Fruit fly (Drosophila melanogaster) whole organism, embryonic: ENCODE results near the gene SLC5A11.

Experiments
- Antp ChIP-seq: fragments of 200-800 bp; sonication (Bioruptor generic); optimal IDR thresholded peaks from 3 replicates; lab custom pipeline; 2016; ENCODE audit warnings: missing biosample characterization, missing genetic modification characterization
- Bdp1 ChIP-seq: fragments of 200-800 bp; sonication (Bioruptor generic); optimal IDR thresholded peaks from 3 replicates; lab custom pipeline; 2016; ENCODE audit warnings: missing biosample characterization, missing genetic modification characterization
- BtbVII ChIP-seq: fragments of 200-800 bp; sonication (Bioruptor generic); optimal IDR thresholded peaks from 3 replicates; lab custom pipeline; 2017; ENCODE audit warnings: missing biosample characterization, mild to moderate bottlenecking, missing genetic modification characterization
- C15 ChIP-seq: fragments of 200-800 bp; sonication (Bioruptor generic); IDR thresholded peaks from 3 replicates; pipeline ENCODE4 v1.3.6; 2022; ENCODE audit warnings: missing biosample characterization, missing genetic modification characterization
- CG12104 ChIP-seq: fragments of 200-800 bp; sonication (Bioruptor generic); optimal IDR thresholded peaks from 3 replicates; lab custom pipeline; 2016; ENCODE audit warnings: missing biosample characterization, missing genetic modification characterization
- CG12219 ChIP-seq: fragments of 200-800 bp; sonication (Bioruptor generic); optimal IDR thresholded peaks from 3 replicates; lab custom pipeline; 2018; ENCODE audit warnings: missing biosample characterization, mild to moderate bottlenecking, missing genetic modification characterization
- CG12236 ChIP-seq: fragments of 200-800 bp; sonication (Bioruptor generic); optimal IDR thresholded peaks from 2 replicates; lab custom pipeline; 2016; ENCODE audit warnings: missing biosample characterization, missing genetic modification characterization
- CG12391 ChIP-seq: fragments of 200-800 bp; sonication (Bioruptor generic); optimal IDR thresholded peaks from 3 replicates; lab custom pipeline; 2018; ENCODE audit warnings: missing biosample characterization, mild to moderate bottlenecking, missing genetic modification characterization, moderate library complexity
- CG13775 ChIP-seq: fragments of 200-800 bp; sonication (Bioruptor generic); optimal IDR thresholded peaks from 3 replicates; lab custom pipeline; 2017; ENCODE audit warnings: missing biosample characterization, mild to moderate bottlenecking, missing genetic modification characterization
- CG14441 ChIP-seq: fragments of 200-800 bp; sonication (Bioruptor generic); IDR thresholded peaks from 2 replicates; pipeline ENCODE4 v1.3.6; 2022; ENCODE audit warnings: missing biosample characterization, missing genetic modification characterization
- CG17612 ChIP-seq: fragments of 200-800 bp; sonication (Bioruptor generic); IDR thresholded peaks from 2 replicates; pipeline ENCODE4 v1.3.6; 2022; ENCODE audit warnings: missing biosample characterization, missing genetic modification characterization
- CG18262 ChIP-seq: fragments of 200-800 bp; optimal IDR thresholded peaks from 3 replicates; lab custom pipeline; 2019; ENCODE audit warnings: missing biosample characterization, mild to moderate bottlenecking, missing genetic modification characterization, moderate library complexity
- CG3065 ChIP-seq: fragments of 200-800 bp; sonication (Bioruptor generic); optimal IDR thresholded peaks from 2 replicates; lab custom pipeline; 2016; ENCODE audit warnings: missing biosample characterization, missing genetic modification characterization
- CG32767 ChIP-seq: fragments of 200-800 bp; sonication (Bioruptor generic); IDR thresholded peaks from 2 replicates; pipeline ENCODE4 v1.3.6; 2022; ENCODE audit warnings: missing biosample characterization, missing genetic modification characterization
- CG4282 ChIP-seq: fragments of 200-800 bp; sonication (Bioruptor generic); optimal IDR thresholded peaks from 2 replicates; lab custom pipeline; 2016; ENCODE audit warnings: missing biosample characterization, missing genetic modification characterization
- CG4360 ChIP-seq: fragments of 200-800 bp; sonication (Bioruptor generic); IDR thresholded peaks from 2 replicates; pipeline ENCODE4 v1.3.6; 2022; ENCODE audit warnings: missing biosample characterization, missing genetic modification characterization
- CG4730 ChIP-seq: fragments of 200-800 bp; sonication (Bioruptor generic); IDR thresholded peaks from 2 replicates; pipeline ENCODE4 v1.3.6; 2022; ENCODE audit warnings: missing biosample characterization, missing genetic modification characterization
- CG4820 ChIP-seq: fragments of 200-800 bp; sonication (Bioruptor generic); optimal IDR thresholded peaks from 3 replicates; lab custom pipeline; 2016; ENCODE audit warnings: missing biosample characterization, missing genetic modification characterization
- CG6765 ChIP-seq: fragments of 200-800 bp; sonication (Bioruptor generic); optimal IDR thresholded peaks from 3 replicates; lab custom pipeline; 2017; ENCODE audit warnings: missing biosample characterization, mild to moderate bottlenecking, missing genetic modification characterization
- E2f2 ChIP-seq: fragments of 200-800 bp; sonication (Bioruptor generic); IDR thresholded peaks from 2 replicates; pipeline ENCODE4 v1.3.6; 2022; ENCODE audit warnings: missing biosample characterization, missing genetic modification characterization
- H2.0 ChIP-seq: fragments of 200-800 bp; sonication (Bioruptor generic); IDR thresholded peaks from 2 replicates; pipeline ENCODE4 v1.3.6; 2022; ENCODE audit warnings: missing biosample characterization, missing genetic modification characterization
- Hmr ChIP-seq: fragments of 200-800 bp; sonication (Bioruptor generic); optimal IDR thresholded peaks from 3 replicates; lab custom pipeline; 2017; ENCODE audit warnings: mild to moderate bottlenecking, missing biosample characterization, missing genetic modification reagents, missing genetic modification characterization
- Hsf ChIP-seq: fragments of 200-800 bp; sonication (Bioruptor generic); optimal IDR thresholded peaks from 3 replicates; lab custom pipeline; 2016; ENCODE audit warnings: missing biosample characterization, missing genetic modification characterization
- Lpt ChIP-seq: fragments of >200 bp; optimal IDR thresholded peaks from 2 replicates; lab custom pipeline; 2018; ENCODE audit warnings: missing biosample characterization, missing genetic modification characterization
- NC2α ChIP-seq: fragments of 200-800 bp; sonication (Bioruptor generic); optimal IDR thresholded peaks from 2 replicates; lab custom pipeline; 2016; ENCODE audit warnings: missing biosample characterization, missing genetic modification characterization
- Nf-YC ChIP-seq: fragments of 200-800 bp; optimal IDR thresholded peaks from 3 replicates; lab custom pipeline; 2019; ENCODE audit warnings: missing biosample characterization, mild to moderate bottlenecking, missing genetic modification characterization, moderate library complexity
- Taf1 ChIP-seq: fragments of 200-800 bp; sonication (Bioruptor generic); IDR thresholded peaks from 2 replicates; pipeline ENCODE4 v1.3.6; 2022; ENCODE audit warnings: missing biosample characterization, missing genetic modification characterization
- ato ChIP-seq: fragments of 200-800 bp; sonication (Bioruptor generic); IDR thresholded peaks from 2 replicates; pipeline ENCODE4 v1.3.6; 2022; ENCODE audit warnings: missing biosample characterization, missing genetic modification characterization; ENCODE audit not compliant: partially characterized antibody
- crp ChIP-seq, 2 experiments: fragments of 200-800 bp; sonication (Bioruptor generic); optimal IDR thresholded peaks; 2 replicates in 1 of 2; 3 replicates in 1 of 2; lab custom pipeline; 2017; ENCODE audit warnings: missing biosample characterization in 2 of 2, missing genetic modification characterization in 2 of 2, mild to moderate bottlenecking in 1 of 2, moderate library complexity in 1 of 2
- disco-r ChIP-seq: fragments of 200-800 bp; sonication (Bioruptor generic); optimal IDR thresholded peaks from 2 replicates; lab custom pipeline; 2016; ENCODE audit warnings: missing biosample characterization, missing genetic modification characterization
- dysf ChIP-seq: fragments of 200-800 bp; sonication (Bioruptor generic); IDR thresholded peaks from 3 replicates; pipeline ENCODE4 v1.3.6; 2022; ENCODE audit warnings: missing biosample characterization, missing genetic modification characterization
- fd64A ChIP-seq: fragments of 200-800 bp; sonication (Bioruptor generic); optimal IDR thresholded peaks from 3 replicates; lab custom pipeline; 2018; ENCODE audit warnings: missing biosample characterization, mild to moderate bottlenecking, missing genetic modification characterization
- gsb-n ChIP-seq: fragments of 200-800 bp; sonication (Bioruptor generic); optimal IDR thresholded peaks from 3 replicates; lab custom pipeline; 2018; ENCODE audit warnings: missing biosample characterization, mild to moderate bottlenecking, missing genetic modification characterization
- kay ChIP-seq: fragments of 200-800 bp; sonication (Bioruptor generic); optimal IDR thresholded peaks from 2 replicates; lab custom pipeline; 2016; ENCODE audit warnings: missing biosample characterization, missing genetic modification characterization
- luna ChIP-seq: fragments of 200-800 bp; sonication (Bioruptor generic); optimal IDR thresholded peaks from 2 replicates; lab custom pipeline; 2016; ENCODE audit warnings: missing biosample characterization, missing genetic modification characterization
- mirr ChIP-seq: fragments of 200-800 bp; sonication (Bioruptor generic); optimal IDR thresholded peaks from 3 replicates; lab custom pipeline; 2018; ENCODE audit warnings: missing biosample characterization, mild to moderate bottlenecking, missing genetic modification characterization
- nerfin-1 ChIP-seq: fragments of 200-800 bp; sonication (Bioruptor generic); optimal IDR thresholded peaks from 3 replicates; lab custom pipeline; 2019; ENCODE audit warnings: missing biosample characterization, mild to moderate bottlenecking, missing genetic modification characterization, moderate library complexity
- odd ChIP-seq: fragments of 200-800 bp; sonication (Bioruptor generic); optimal IDR thresholded peaks from 2 replicates; lab custom pipeline; 2017; ENCODE audit warnings: missing biosample characterization, mild to moderate bottlenecking, missing genetic modification characterization
- pnt ChIP-seq: fragments of 200-800 bp; sonication (Bioruptor generic); optimal IDR thresholded peaks from 3 replicates; lab custom pipeline; 2016; ENCODE audit warnings: missing biosample characterization, missing genetic modification characterization
- ro ChIP-seq: fragments of 200-800 bp; sonication (Bioruptor generic); IDR thresholded peaks from 2 replicates; pipeline ENCODE4 v1.3.6; 2022; ENCODE audit warnings: missing biosample characterization, missing genetic modification characterization
- sim ChIP-seq: fragments of 200-800 bp; sonication (Bioruptor generic); IDR thresholded peaks from 2 replicates; pipeline ENCODE4 v1.3.6; 2022; ENCODE audit warnings: missing biosample characterization, missing genetic modification characterization
- sna ChIP-seq: fragments of 200-800 bp; sonication (Bioruptor generic); IDR thresholded peaks from 2 replicates; pipeline ENCODE4 v1.3.6; 2022; ENCODE audit warnings: missing biosample characterization, missing genetic modification characterization; ENCODE audit not compliant: partially characterized antibody
- so ChIP-seq: fragments of 200-800 bp; sonication (Bioruptor generic); IDR thresholded peaks from 3 replicates; pipeline ENCODE4 v1.3.6; 2022; ENCODE audit warnings: missing biosample characterization, missing genetic modification characterization
- sob ChIP-seq: fragments of 200-800 bp; sonication (Bioruptor generic); IDR thresholded peaks from 2 replicates; pipeline ENCODE4 v1.3.6; 2022; ENCODE audit warnings: missing biosample characterization, missing genetic modification characterization
- sr ChIP-seq: fragments of 200-800 bp; sonication (Bioruptor generic); IDR thresholded peaks from 3 replicates; pipeline ENCODE4 v1.3.6; 2022; ENCODE audit warnings: missing biosample characterization, missing genetic modification characterization
- tgo ChIP-seq: fragments of 200-800 bp; sonication (Bioruptor generic); IDR thresholded peaks from 3 replicates; pipeline ENCODE4 v1.3.6; 2022; ENCODE audit warnings: missing biosample characterization, missing genetic modification characterization
- tna ChIP-seq: fragments of 200-800 bp; sonication (Bioruptor generic); IDR thresholded peaks from 2 replicates; pipeline ENCODE4 v1.3.6; 2022; ENCODE audit warnings: missing biosample characterization, missing genetic modification characterization; ENCODE audit not compliant: partially characterized antibody
- tup ChIP-seq: fragments of 200-800 bp; sonication (Bioruptor generic); optimal IDR thresholded peaks from 2 replicates; lab custom pipeline; 2016; ENCODE audit warnings: missing biosample characterization, mild to moderate bottlenecking, missing genetic modification characterization, moderate library complexity
- twi ChIP-seq: fragments of 200-800 bp; optimal IDR thresholded peaks from 2 replicates; lab custom pipeline; 2019; ENCODE audit warnings: missing biosample characterization, mild to moderate bottlenecking, missing genetic modification characterization, moderate library complexity
- unpg ChIP-seq: fragments of 200-800 bp; sonication (Bioruptor generic); optimal IDR thresholded peaks from 3 replicates; lab custom pipeline; 2018; ENCODE audit warnings: missing biosample characterization, mild to moderate bottlenecking, missing genetic modification characterization, moderate library complexity
- vvl ChIP-seq: fragments of 200-800 bp; sonication (Bioruptor generic); IDR thresholded peaks from 2 replicates; pipeline ENCODE4 v1.3.6; 2022; ENCODE audit warnings: missing biosample characterization, missing genetic modification characterization

SLC5A11 gene

dm6 chr2L:8164219-8164618, 40.7 kb downstream of the SLC5A11 start (continued):
- TF ChIP-seq kay (GFP tag; lab: Kevin White, UChicago) (peak; percentile 79), luna (GFP tag; lab: Kevin White, UChicago) (peak; percentile 20), Taf1 (GFP tag; lab: Robert Waterston, UW) (no peak), gsb-n (peak; percentile 88), CG32767 (GFP tag; lab: Robert Waterston, UW) (peak; percentile 53; the same call in 1 of the 2 replicates), CG17612 (GFP tag; lab: Robert Waterston, UW) (0 out of 2 replicates have a peak, but pooled peaks have one; percentile 27), mirr (GFP tag; lab: Kevin White, UChicago) (peak; percentile 39), CG12391 (tag; lab: Kevin White, UChicago) (peak; percentile 54), C15 (GFP tag; lab: Robert Waterston, UW) (0 out of 3 replicates have a peak, but pooled peaks have one; percentile 37), sim (GFP tag; lab: Robert Waterston, UW) (peak; percentile 73), CG4730 (GFP tag; lab: Robert Waterston, UW) (no peak), H2.0 (peak; percentile 40), CG13775 (GFP tag; lab: Kevin White, UChicago) (peak; percentile 52), BtbVII (GFP tag; lab: Kevin White, UChicago) (peak; percentile 85), CG14441 (GFP tag; lab: Robert Waterston, UW) (peak; percentile 20; the same call in 1 of the 2 replicates), NC2α (peak; percentile 77), ato (GFP tag; lab: Robert Waterston, UW) (no peak), CG12219 (GFP tag; lab: Kevin White, UChicago) (peak; percentile 78), nerfin-1 (tag; lab: Kevin White, UChicago) (peak; percentile 78), unpg (GFP tag; lab: Kevin White, UChicago) (peak; percentile 81), fd64A (peak; percentile 92), Nf-YC (tag; lab: Kevin White, UChicago) (peak; percentile 23), sob (GFP tag; lab: Robert Waterston, UW) (peak; percentile 39; the same call in 1 of the 2 replicates), vvl (GFP tag; lab: Robert Waterston, UW) (peak; percentile 82), Bdp1 (peak; percentile 75), sr (GFP tag; lab: Robert Waterston, UW) (peak; percentile 55; the same call in 1 of the 3 replicates), CG6765 (GFP tag; lab: Kevin White, UChicago) (no peak), tgo (GFP tag; lab: Robert Waterston, UW) (peak; percentile 18; the same call in 1 of the 3 replicates), tup (GFP tag; lab: Kevin White, UChicago) (peak; percentile 66), Antp (GFP tag; lab: Kevin White, UChicago) (peak; percentile 15), ro (no peak), twi (peak; percentile 81), Lpt (GFP tag; lab: Kevin White, UChicago) (no peak), odd (GFP tag; lab: Kevin White, UChicago) (peak; percentile 78), CG4282 (GFP tag; lab: Kevin White, UChicago) (peak; percentile 2), Hsf (GFP tag; lab: Kevin White, UChicago) (peak; percentile 45), CG4360 (GFP tag; lab: Robert Waterston, UW) (peak; percentile 69), pnt (peak; percentile 57), disco-r (GFP tag; lab: Kevin White, UChicago) (peak; percentile 56), so (GFP tag; lab: Robert Waterston, UW) (peak; percentile 79; the same call in 2 of the 3 replicates), CG12236 (GFP tag; lab: Kevin White, UChicago) (peak; percentile 85), crp (GFP tag; optimal IDR thresholded peaks at IDR 0.05; lab: Kevin White, UChicago) (peak in 1 of 2 experiments; percentile 19), CG4820 (GFP tag; lab: Kevin White, UChicago) (peak; percentile 71), CG18262 (tag; lab: Kevin White, UChicago) (peak; percentile 81), tna (no peak), E2f2 (GFP tag; lab: Robert Waterston, UW) (peak; percentile 53; the same call in 1 of the 2 replicates), Hmr (peak; percentile 81), CG12104 (peak; percentile 86), dysf (peak; percentile 29; the same call in 1 of the 3 replicates), sna (GFP tag; lab: Robert Waterston, UW) (no peak), CG3065 (GFP tag; lab: Kevin White, UChicago) (peak; percentile 59)
